Fruit fly (Drosophila melanogaster): Measurements from ENCODE around the gene Spp.

Spp gene

dm6 chr2L:530245-530644 lies 14.2 kb downstream of the Spp start (continued):
- TF ChIP-seq hkb (optimal IDR thresholded peaks at IDR 0.05) (no peak), hkb (GFP tag; IDR thresholded peaks at IDR 0.05) (0 out of 2 replicates have a peak, but pooled peaks have one; percentile 21), chif (GFP tag; optimal IDR thresholded peaks at IDR 0.05) (peak; percentile 32 to 37), mam (GFP tag; optimal IDR thresholded peaks at IDR 0.05) (peak; percentile 29), Antp (GFP tag; optimal IDR thresholded peaks at IDR 0.05) (peak; percentile 46), fd96Cb (tag; optimal IDR thresholded peaks at IDR 0.05) (peak; percentile 18), fru (optimal IDR thresholded peaks at IDR 0.05) (no peak), corto (GFP tag; optimal IDR thresholded peaks at IDR 0.05) (peak; percentile 84), prd (optimal IDR thresholded peaks at IDR 0.05) (no peak), prd (GFP tag; IDR thresholded peaks at IDR 0.05) (peak; percentile 66), row (GFP tag; IDR thresholded peaks at IDR 0.05) (peak; percentile 48; the same call in 2 of the 3 replicates), tna (GFP tag; IDR thresholded peaks at IDR 0.05; ENCODE audit: partially characterized antibody) (no peak), grau (tag; optimal IDR thresholded peaks at IDR 0.05) (peak; percentile 6), fd3F (GFP tag; optimal IDR thresholded peaks at IDR 0.05) (no peak), Adf1 (GFP tag; IDR thresholded peaks at IDR 0.05) (no peak), dpn (GFP tag; optimal IDR thresholded peaks at IDR 0.05) (peak; percentile 15 to 18)

- no peak for TF ChIP-seq CG11247 (GFP tag; IDR thresholded peaks at IDR 0.05)
- TF ChIP-seq CG12299 (tag; optimal IDR thresholded peaks at IDR 0.05), result no peak
- no peak for TF ChIP-seq Dip2 (GFP tag; IDR thresholded peaks at IDR 0.05)
- no peak for TF ChIP-seq CG9609 (GFP tag; optimal IDR thresholded peaks at IDR 0.05)
- peak; percentile 50 for TF ChIP-seq gcm (GFP tag; optimal IDR thresholded peaks at IDR 0.05)
- peak; percentile 74 for TF ChIP-seq Deaf1 (tag; optimal IDR thresholded peaks at IDR 0.05)
- TF ChIP-seq Sox102F (GFP tag; optimal IDR thresholded peaks at IDR 0.05), result no peak
- TF ChIP-seq crol (GFP tag; IDR thresholded peaks at IDR 0.05), result peak; percentile 5; the same call in 1 of the 2 replicates
- no peak for TF ChIP-seq gce (GFP tag; IDR thresholded peaks at IDR 0.05)
- TF ChIP-seq lab (GFP tag; optimal IDR thresholded peaks at IDR 0.05), result peak; percentile 57
- TF ChIP-seq gfzf (GFP tag; optimal IDR thresholded peaks at IDR 0.05), result no peak
- TF ChIP-seq CG1647 (GFP tag; optimal IDR thresholded peaks at IDR 0.05), result no peak
- no peak for TF ChIP-seq CG1024 (GFP tag; IDR thresholded peaks at IDR 0.05)
- TF ChIP-seq CG12155 (GFP tag; optimal IDR thresholded peaks at IDR 0.05), result no peak
- no peak for TF ChIP-seq C15 (GFP tag; IDR thresholded peaks at IDR 0.05)
- TF ChIP-seq chinmo (GFP tag; IDR thresholded peaks at IDR 0.05; ENCODE audit: partially characterized antibody), result 0 out of 4 replicates have a peak, but pooled peaks have one; percentile 36
- no peak for TF ChIP-seq CG18262 (tag; optimal IDR thresholded peaks at IDR 0.05)
- no peak for TF ChIP-seq Atf3 (GFP tag; optimal IDR thresholded peaks at IDR 0.05)
- no peak for TF ChIP-seq luna (GFP tag; optimal IDR thresholded peaks at IDR 0.05)
- TF ChIP-seq CG12071 (GFP tag; optimal IDR thresholded peaks at IDR 0.05), result no peak
- TF ChIP-seq amos (GFP tag; IDR thresholded peaks at IDR 0.05; ENCODE audit: partially characterized antibody), result no peak
- TF ChIP-seq oc (tag; optimal IDR thresholded peaks at IDR 0.05), result peak; percentile 7
- no peak for TF ChIP-seq HHEX (GFP tag; optimal IDR thresholded peaks at IDR 0.05)
- TF ChIP-seq sqz (GFP tag; optimal IDR thresholded peaks at IDR 0.05), result peak; percentile 44
- TF ChIP-seq CG7987 (GFP tag; optimal IDR thresholded peaks at IDR 0.05), result no peak
Measured at dm6 chr2L:527689-528088, 16.8 kb downstream of the Spp start.

- TF ChIP-seq zfh2 (GFP tag; optimal IDR thresholded peaks at IDR 0.05) (no peak), Dek (tag; optimal IDR thresholded peaks at IDR 0.05) (no peak), fd64A (GFP tag; optimal IDR thresholded peaks at IDR 0.05) (no peak), CG3407 (GFP tag; optimal IDR thresholded peaks at IDR 0.05) (no peak), Nf-YC (tag; optimal IDR thresholded peaks at IDR 0.05) (peak; percentile 39), sens (GFP tag) (peak; percentile 64), row (GFP tag; IDR thresholded peaks at IDR 0.05) (peak; percentile 42; the same call in 1 of the 3 replicates), CG2120 (GFP tag; optimal IDR thresholded peaks at IDR 0.05) (peak; percentile 33), CG1603 (tag; optimal IDR thresholded peaks at IDR 0.05) (peak; percentile 19), Spps (tag; optimal IDR thresholded peaks at IDR 0.05) (no peak), CG12391 (tag; optimal IDR thresholded peaks at IDR 0.05) (peak; percentile 2), CG16815 (GFP tag; optimal IDR thresholded peaks at IDR 0.05) (no peak), ro (GFP tag; IDR thresholded peaks at IDR 0.05) (no peak)
Measured at dm6 chr2L:526924-527307, 17.5 kb downstream of the Spp start.

Measured in whole organism, embryonic.